Worm (Caenorhabditis elegans) whole organism, mixed stage, embryonic: ENCODE data around the gene col-146.

Experiments used
- elt-3 ChIP-seq: fragments of 150-350 bp; optimal IDR thresholded peaks from 2 replicates; lab custom pipeline; 2014; ENCODE audit warnings: missing biosample characterization, missing genetic modification characterization
- nhr-28 ChIP-seq: fragments of 150-350 bp; optimal IDR thresholded peaks from 2 replicates; lab custom pipeline; 2014; ENCODE audit warnings: missing biosample characterization, missing genetic modification characterization
- nhr-76 ChIP-seq: sonication (generic microtip); optimal IDR thresholded peaks from 2 replicates; lab custom pipeline; 2017; ENCODE audit warnings: missing biosample characterization, missing genetic modification characterization
- unc-62 ChIP-seq: fragments of 150-350 bp; optimal IDR thresholded peaks from 2 replicates; lab custom pipeline; 2014; ENCODE audit warnings: missing biosample characterization, missing genetic modification reagents, missing genetic modification characterization
- ztf-11 ChIP-seq: fragments of 150-350 bp; optimal IDR thresholded peaks from 2 replicates; lab custom pipeline; 2014; ENCODE audit warnings: missing biosample characterization, missing genetic modification characterization

ce11 chrV:9618919-9619318 is 10.8 kb upstream of the col-146 start, which contains the start of gene idpc-7:
- TF ChIP-seq ztf-11 (tag; lab: Kevin White, UChicago) (no peak), nhr-28 (tag; lab: Kevin White, UChicago) (no peak), unc-62 (GFP tag; lab: Kevin White, UChicago) (no peak), elt-3 (no peak), nhr-76 (no peak)
